Fruit fly (Drosophila melanogaster): ENCODE measurements around the gene CG4390.

CG4390 gene

DNA sequence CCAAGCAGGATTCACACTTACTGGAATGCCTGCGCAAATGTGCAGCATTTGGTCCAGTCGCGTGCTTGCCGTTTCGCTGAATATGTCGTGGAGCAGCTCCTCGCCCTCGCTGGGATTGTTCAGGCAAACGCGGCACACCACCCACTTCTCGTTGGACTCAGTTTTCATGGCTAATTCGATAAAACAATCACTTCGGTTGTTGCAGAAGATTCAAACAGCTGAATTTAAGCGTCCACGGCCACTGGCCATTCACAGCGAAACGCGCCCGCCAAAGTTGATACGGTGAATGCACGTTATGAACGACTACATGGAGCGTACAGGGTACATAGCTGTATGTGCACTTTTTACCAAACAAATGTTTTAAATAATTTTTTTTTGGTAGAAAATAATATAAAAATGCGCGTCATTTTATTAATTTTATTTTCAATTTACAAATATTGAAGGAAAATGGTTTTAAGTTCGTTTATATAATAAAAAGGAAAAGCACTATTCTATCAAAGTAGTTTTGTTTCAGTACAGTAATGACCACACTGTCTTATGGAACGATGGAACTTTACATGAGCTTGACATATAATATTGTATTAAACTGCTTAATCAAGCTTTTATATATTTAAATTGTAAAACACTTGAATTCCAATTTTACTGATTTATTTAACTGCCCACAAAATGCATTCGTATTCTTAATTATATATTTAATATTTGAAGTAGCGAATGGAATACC, 28.3 kb downstream of the CG4390 start, which contains the start of gene trem (continued):
- TF ChIP-seq dysf (GFP tag; IDR thresholded peaks at IDR 0.05) (peak; percentile 78), CG3281 (GFP tag; optimal IDR thresholded peaks at IDR 0.05) (peak; percentile 70), Lhr (GFP tag; optimal IDR thresholded peaks at IDR 0.05) (peak; percentile 27), scrt (GFP tag; optimal IDR thresholded peaks at IDR 0.05) (no peak), ase (GFP tag; IDR thresholded peaks at IDR 0.05) (peak; percentile 43; the same call in 2 of the 3 replicates), CoRest (tag; optimal IDR thresholded peaks at IDR 0.05) (peak; percentile 92), dm (GFP tag; optimal IDR thresholded peaks at IDR 0.05) (no peak), CG18476 (GFP tag; optimal IDR thresholded peaks at IDR 0.05) (peak; percentile 32), CG11247 (GFP tag; IDR thresholded peaks at IDR 0.05) (peak; percentile 61), CG7357 (GFP tag; IDR thresholded peaks at IDR 0.05) (peak; percentile 55; the same call in 1 of the 3 replicates), ap (GFP tag; IDR thresholded peaks at IDR 0.05) (0 out of 2 replicates have a peak, but pooled peaks have one; percentile 31), stc (GFP tag; IDR thresholded peaks at IDR 0.05) (no peak; the same call in 1 of the 2 replicates), CG33557 (GFP tag; optimal IDR thresholded peaks at IDR 0.05) (peak; percentile 82), Doc2 (GFP tag; IDR thresholded peaks at IDR 0.05) (no peak), Abd-B (GFP tag; optimal IDR thresholded peaks at IDR 0.05) (peak; percentile 82), Dip2 (GFP tag; IDR thresholded peaks at IDR 0.05) (no peak), sisA (GFP tag; IDR thresholded peaks at IDR 0.05) (peak; percentile 78), E2f1 (GFP tag; IDR thresholded peaks at IDR 0.05) (peak; percentile 67), CG8478 (optimal IDR thresholded peaks at IDR 0.05) (no peak), pan (optimal IDR thresholded peaks at IDR 0.05) (no peak), pan (GFP tag; optimal IDR thresholded peaks at IDR 0.05 in 1 of 2, IDR thresholded peaks at IDR 0.05 in 1 of 2) (peak in 1 of 2 experiments; percentile 69), Asciz (GFP tag; optimal IDR thresholded peaks at IDR 0.05) (no peak), CG34422 (GFP tag; IDR thresholded peaks at IDR 0.05) (peak; percentile 51; the same call in 2 of the 3 replicates), HmgZ (tag; optimal IDR thresholded peaks at IDR 0.05) (peak; percentile 18), Fer1 (GFP tag; optimal IDR thresholded peaks at IDR 0.05) (peak; percentile 8), tin (GFP tag; optimal IDR thresholded peaks at IDR 0.05) (peak; percentile 76), CG8924 (tag; optimal IDR thresholded peaks at IDR 0.05) (peak; percentile 79), grau (tag; optimal IDR thresholded peaks at IDR 0.05) (peak; percentile 99), Dbx (GFP tag; IDR thresholded peaks at IDR 0.05) (peak; percentile 50; the same call in 1 of the 3 replicates), nmo (GFP tag; optimal IDR thresholded peaks at IDR 0.05) (peak; percentile 88), CG2129 (GFP tag; IDR thresholded peaks at IDR 0.05; ENCODE audit: partially characterized antibody) (no peak), Ets65A (GFP tag) (peak; percentile 96), Ada2b (GFP tag; IDR thresholded peaks at IDR 0.05) (peak; percentile 39), CG18011 (GFP tag; optimal IDR thresholded peaks at IDR 0.05) (peak; percentile 44), cato (GFP tag; optimal IDR thresholded peaks at IDR 0.05; ENCODE audit: borderline replicate concordance) (peak; percentile 73), CG4854 (GFP tag; optimal IDR thresholded peaks at IDR 0.05) (peak; percentile 70), CG8359 (GFP tag; optimal IDR thresholded peaks at IDR 0.05; ENCODE audit: borderline replicate concordance) (peak; percentile 1), CG17802 (tag; optimal IDR thresholded peaks at IDR 0.05) (peak; percentile 41), salm (tag; optimal IDR thresholded peaks at IDR 0.05) (no peak), Bdp1 (GFP tag; optimal IDR thresholded peaks at IDR 0.05) (peak; percentile 39), phol (tag; optimal IDR thresholded peaks at IDR 0.05) (peak; percentile 81), CG30403 (GFP tag; optimal IDR thresholded peaks at IDR 0.05) (peak; percentile 89), CG7556 (GFP tag; optimal IDR thresholded peaks at IDR 0.05) (peak; percentile 82), pho (GFP tag; optimal IDR thresholded peaks at IDR 0.05) (peak; percentile 71), CG6654 (GFP tag; optimal IDR thresholded peaks at IDR 0.05) (peak; percentile 64), CG11504 (tag; optimal IDR thresholded peaks at IDR 0.05) (peak; percentile 79), ftz-f1 (GFP tag; optimal IDR thresholded peaks at IDR 0.05) (no peak), fu2 (GFP tag; optimal IDR thresholded peaks at IDR 0.05) (peak; percentile 2), CG4424 (GFP tag; optimal IDR thresholded peaks at IDR 0.05) (peak; percentile 96)
